Worm (Caenorhabditis elegans) whole organism, young adult: ENCODE data around the gene smim-14.

Experiments used
- B0019.2 ChIP-seq: fragments of 200-800 bp; sonication (Bioruptor generic); conservative IDR thresholded peaks from 2 replicates; pipeline ENCODE4 v1.3.6; 2022; ENCODE audit warnings: missing genetic modification reagents, missing genetic modification characterization, missing compliant biosample characterization
- B0261.1 ChIP-seq: sonication (generic microtip); optimal IDR thresholded peaks from 2 replicates; lab custom pipeline; 2016; ENCODE audit warnings: mild to moderate bottlenecking, missing genetic modification characterization, moderate library complexity, missing compliant biosample characterization
- C17E4.6 ChIP-seq: fragments of 200-800 bp; sonication (Bioruptor generic); IDR thresholded peaks from 2 replicates; pipeline ENCODE4 v1.3.6; 2022; ENCODE audit warnings: missing genetic modification reagents, missing genetic modification characterization, missing compliant biosample characterization
- F49E8.2 ChIP-seq: sonication (generic microtip); optimal IDR thresholded peaks from 3 replicates; lab custom pipeline; 2017; ENCODE audit warnings: missing genetic modification characterization, mild to moderate bottlenecking, missing compliant biosample characterization, antibody characterized with exemption, moderate library complexity; ENCODE audit not compliant: insufficient read depth
- F52B5.7 ChIP-seq: sonication (generic microtip); optimal IDR thresholded peaks from 2 replicates; lab custom pipeline; 2016; ENCODE audit warnings: mild to moderate bottlenecking, missing genetic modification characterization, missing compliant biosample characterization
- F57C9.4 ChIP-seq: sonication (generic microtip); optimal IDR thresholded peaks from 2 replicates; lab custom pipeline; 2017; ENCODE audit warnings: mild to moderate bottlenecking, missing genetic modification characterization, missing compliant biosample characterization
- K11D2.4 ChIP-seq: fragments of 200-800 bp; sonication (Bioruptor generic); IDR thresholded peaks from 2 replicates; pipeline ENCODE4 v1.3.6; 2022; ENCODE audit warnings: missing genetic modification reagents, missing genetic modification characterization, missing compliant biosample characterization
- K12H6.12 ChIP-seq: fragments of 200-800 bp; sonication (Bioruptor generic); optimal IDR thresholded peaks from 2 replicates; lab custom pipeline; 2018; ENCODE audit warnings: mild to moderate bottlenecking, missing genetic modification characterization, missing compliant biosample characterization
- T07F8.4 ChIP-seq: sonication (generic microtip); optimal IDR thresholded peaks from 2 replicates; lab custom pipeline; 2016; ENCODE audit warnings: mild to moderate bottlenecking, missing genetic modification characterization, moderate library complexity, missing compliant biosample characterization
- Y53F4B.3 ChIP-seq: fragments of 200-800 bp; sonication (Bioruptor generic); IDR thresholded peaks from 2 replicates; pipeline ENCODE4 v1.3.6; 2022; ENCODE audit warnings: missing genetic modification reagents, missing genetic modification characterization, missing compliant biosample characterization
- Y79H2A.3 ChIP-seq: fragments of 200-800 bp; sonication (Bioruptor generic); conservative IDR thresholded peaks from 2 replicates; pipeline ENCODE4 v1.3.6; 2022; ENCODE audit warnings: missing genetic modification reagents, missing genetic modification characterization, missing compliant biosample characterization
- Y95B8A.8 ChIP-seq: fragments of 200-800 bp; sonication (Bioruptor generic); IDR thresholded peaks from 2 replicates; pipeline ENCODE4 v1.3.6; 2022; ENCODE audit warnings: missing genetic modification reagents, missing genetic modification characterization, missing compliant biosample characterization
- akir-1 ChIP-seq: fragments of 200-800 bp; sonication (Bioruptor generic); optimal IDR thresholded peaks from 2 replicates; lab custom pipeline; 2018; ENCODE audit warnings: mild to moderate bottlenecking, missing genetic modification characterization, moderate library complexity, missing compliant biosample characterization
- ama-1 ChIP-seq, 3 experiments: fragments of 150-350 bp in 1 of 3; sonication (generic microtip) in 2 of 3; optimal IDR thresholded peaks; 2 replicates each; lab custom pipeline; 2014 to 2018; ENCODE audit warnings: missing biosample characterization in 2 of 3, missing genetic modification characterization in 2 of 3, missing genetic modification reagents in 2 of 3
- atf-7 ChIP-seq: sonication (generic microtip); optimal IDR thresholded peaks from 2 replicates; lab custom pipeline; 2017; ENCODE audit warnings: mild to moderate bottlenecking, missing genetic modification characterization, missing compliant biosample characterization
- attf-3 ChIP-seq: fragments of 200-800 bp; sonication (Bioruptor generic); conservative IDR thresholded peaks from 2 replicates; pipeline ENCODE4 v1.3.6; 2022; ENCODE audit warnings: missing genetic modification reagents, missing genetic modification characterization, missing compliant biosample characterization
- attf-5 ChIP-seq: fragments of 200-800 bp; sonication (Bioruptor generic); optimal IDR thresholded peaks from 2 replicates; lab custom pipeline; 2018; ENCODE audit warnings: mild to moderate bottlenecking, missing genetic modification characterization, missing compliant biosample characterization
- ceh-27 ChIP-seq: fragments of 200-800 bp; sonication (Bioruptor generic); optimal IDR thresholded peaks from 2 replicates; lab custom pipeline; 2018; ENCODE audit warnings: mild to moderate bottlenecking, missing genetic modification characterization, moderate library complexity, missing compliant biosample characterization
- ceh-58 ChIP-seq: fragments of 200-800 bp; sonication (Bioruptor generic); IDR thresholded peaks from 2 replicates; pipeline ENCODE4 v1.3.6; 2022; ENCODE audit warnings: missing genetic modification characterization, missing compliant biosample characterization
- egl-18 ChIP-seq: fragments of 200-800 bp; sonication (Bioruptor generic); IDR thresholded peaks from 2 replicates; pipeline ENCODE4 v1.3.6; 2022; ENCODE audit warnings: missing genetic modification reagents, missing genetic modification characterization, missing compliant biosample characterization
- egl-44 ChIP-seq: fragments of 200-800 bp; sonication (Bioruptor generic); IDR thresholded peaks from 2 replicates; pipeline ENCODE4 v1.3.6; 2022; ENCODE audit warnings: missing genetic modification reagents, missing genetic modification characterization, missing compliant biosample characterization
- ets-4 ChIP-seq: fragments of 200-800 bp; sonication (Bioruptor generic); optimal IDR thresholded peaks from 2 replicates; lab custom pipeline; 2018; ENCODE audit warnings: mild to moderate bottlenecking, missing genetic modification characterization, missing compliant biosample characterization
- gei-17 ChIP-seq: fragments of 200-800 bp; sonication (Bioruptor generic); optimal IDR thresholded peaks from 2 replicates; lab custom pipeline; 2018; ENCODE audit warnings: mild to moderate bottlenecking, missing genetic modification characterization, missing compliant biosample characterization
- him-1 ChIP-seq: sonication (generic microtip); optimal IDR thresholded peaks from 2 replicates; lab custom pipeline; 2016; ENCODE audit warnings: missing genotype, missing genetic modification reagents, missing genetic modification characterization, missing compliant biosample characterization
- hlh-12 ChIP-seq: sonication (generic microtip); optimal IDR thresholded peaks from 2 replicates; lab custom pipeline; 2016; ENCODE audit warnings: missing genetic modification characterization, missing compliant biosample characterization
- hmg-1.2 ChIP-seq: fragments of 200-800 bp; sonication (Bioruptor generic); IDR thresholded peaks from 2 replicates; pipeline ENCODE4 v1.3.6; 2022; ENCODE audit warnings: missing genetic modification reagents, missing genetic modification characterization, missing compliant biosample characterization
- hsf-1 ChIP-seq: fragments of 200-800 bp; sonication (Bioruptor generic); IDR thresholded peaks from 2 replicates; pipeline ENCODE4 v1.3.6; 2022; ENCODE audit warnings: missing genetic modification reagents, missing genetic modification characterization, missing compliant biosample characterization
- let-526 ChIP-seq: fragments of 200-800 bp; sonication (Bioruptor generic); IDR thresholded peaks from 2 replicates; pipeline ENCODE4 v1.3.6; 2022; ENCODE audit warnings: missing genetic modification reagents, missing genetic modification characterization, missing compliant biosample characterization
- lin-35 ChIP-seq, 3 experiments: fragments of 150-350 bp in 2 of 3; sonication (generic microtip) in 1 of 3; optimal IDR thresholded peaks; 2 replicates each; lab custom pipeline; 2014 to 2018; ENCODE audit warnings: missing biosample characterization in 3 of 3, missing genetic modification characterization in 3 of 3, missing genetic modification reagents in 3 of 3
- lin-40 ChIP-seq: sonication (generic microtip); optimal IDR thresholded peaks from 2 replicates; lab custom pipeline; 2016; ENCODE audit warnings: missing genetic modification characterization, mild to moderate bottlenecking, missing compliant biosample characterization, missing genotype, missing genetic modification reagents
- madf-10 ChIP-seq: sonication (generic microtip); optimal IDR thresholded peaks from 2 replicates; lab custom pipeline; 2016; ENCODE audit warnings: mild to moderate bottlenecking, missing genetic modification characterization, missing compliant biosample characterization
- madf-3 ChIP-seq: fragments of 200-800 bp; sonication (Bioruptor generic); IDR thresholded peaks from 2 replicates; pipeline ENCODE4 v1.3.6; 2022; ENCODE audit warnings: missing genetic modification reagents, missing genetic modification characterization, missing compliant biosample characterization
- madf-8 ChIP-seq: fragments of 200-800 bp; sonication (Bioruptor generic); conservative IDR thresholded peaks from 2 replicates; pipeline ENCODE4 v1.3.6; 2022; ENCODE audit warnings: missing genetic modification reagents, missing genetic modification characterization, missing compliant biosample characterization
- mcd-1 ChIP-seq: fragments of 200-800 bp; sonication (Bioruptor generic); IDR thresholded peaks from 2 replicates; pipeline ENCODE4 v1.3.6; 2022; ENCODE audit warnings: missing genetic modification reagents, missing genetic modification characterization, missing compliant biosample characterization
- mel-28 ChIP-seq: sonication (generic microtip); optimal IDR thresholded peaks from 2 replicates; lab custom pipeline; 2016; ENCODE audit warnings: borderline replicate concordance, mild to moderate bottlenecking, missing genetic modification characterization, missing compliant biosample characterization
- nhr-27 ChIP-seq: fragments of 200-800 bp; sonication (Bioruptor generic); optimal IDR thresholded peaks from 2 replicates; lab custom pipeline; 2018; ENCODE audit warnings: mild to moderate bottlenecking, missing genetic modification characterization, moderate library complexity, missing compliant biosample characterization
- nhr-90 ChIP-seq: sonication (generic microtip); optimal IDR thresholded peaks from 2 replicates; lab custom pipeline; 2016; ENCODE audit warnings: missing genotype, mild to moderate bottlenecking, missing genetic modification characterization, missing compliant biosample characterization
- pbrm-1 ChIP-seq: fragments of 200-800 bp; sonication (Bioruptor generic); IDR thresholded peaks from 2 replicates; pipeline ENCODE4 v1.3.6; 2022; ENCODE audit warnings: missing genetic modification reagents, missing genetic modification characterization, missing compliant biosample characterization
- rpc-1 ChIP-seq, 2 experiments: fragments of 150-350 bp in 1 of 2; sonication (generic microtip) in 1 of 2; optimal IDR thresholded peaks; 2 replicates each; lab custom pipeline; 2014 to 2018; ENCODE audit warnings: missing biosample characterization in 1 of 2, missing genetic modification characterization in 1 of 2, missing genetic modification reagents in 1 of 2, missing genotype in 1 of 2
- sdz-38 ChIP-seq: sonication (generic microtip); optimal IDR thresholded peaks from 2 replicates; lab custom pipeline; 2016; ENCODE audit warnings: missing genotype, missing genetic modification characterization, missing compliant biosample characterization
- snpc-1.1 ChIP-seq: sonication (generic microtip); optimal IDR thresholded peaks from 2 replicates; lab custom pipeline; 2017; ENCODE audit warnings: missing genetic modification characterization, mild to moderate bottlenecking, missing compliant biosample characterization, antibody characterized with exemption, moderate library complexity, missing genotype, missing genetic modification reagents; ENCODE audit not compliant: insufficient read depth
- snpc-1.3 ChIP-seq: sonication (generic microtip); optimal IDR thresholded peaks from 2 replicates; lab custom pipeline; 2017; ENCODE audit warnings: missing genetic modification characterization, mild to moderate bottlenecking, missing compliant biosample characterization, antibody characterized with exemption, moderate library complexity, missing genotype, missing genetic modification reagents; ENCODE audit not compliant: insufficient read depth
- unc-130 ChIP-seq: sonication (generic microtip); optimal IDR thresholded peaks from 2 replicates; lab custom pipeline; 2016; ENCODE audit warnings: missing genetic modification reagents, missing genetic modification characterization, missing compliant biosample characterization
- unc-62 ChIP-seq: fragments of 150-350 bp; optimal IDR thresholded peaks from 2 replicates; lab custom pipeline; 2014; ENCODE audit warnings: missing biosample characterization, missing genetic modification reagents, missing genetic modification characterization
- zim-3 ChIP-seq: sonication (generic microtip); optimal IDR thresholded peaks from 2 replicates; lab custom pipeline; 2017; ENCODE audit warnings: mild to moderate bottlenecking, missing genetic modification characterization, moderate library complexity, missing compliant biosample characterization
- ztf-18 ChIP-seq: sonication (generic microtip); optimal IDR thresholded peaks from 2 replicates; lab custom pipeline; 2016; ENCODE audit warnings: missing genotype, mild to moderate bottlenecking, missing genetic modification characterization, missing compliant biosample characterization
- ztf-22 ChIP-seq: fragments of 200-800 bp; sonication (Bioruptor generic); optimal IDR thresholded peaks from 2 replicates; lab custom pipeline; 2018; ENCODE audit warnings: mild to moderate bottlenecking, missing genetic modification characterization, moderate library complexity, missing compliant biosample characterization
- ztf-6 ChIP-seq: fragments of 200-800 bp; sonication (Bioruptor generic); IDR thresholded peaks from 2 replicates; pipeline ENCODE4 v1.3.6; 2022; ENCODE audit warnings: missing genetic modification reagents, missing genetic modification characterization, missing compliant biosample characterization

Gene smim-14

DNA sequence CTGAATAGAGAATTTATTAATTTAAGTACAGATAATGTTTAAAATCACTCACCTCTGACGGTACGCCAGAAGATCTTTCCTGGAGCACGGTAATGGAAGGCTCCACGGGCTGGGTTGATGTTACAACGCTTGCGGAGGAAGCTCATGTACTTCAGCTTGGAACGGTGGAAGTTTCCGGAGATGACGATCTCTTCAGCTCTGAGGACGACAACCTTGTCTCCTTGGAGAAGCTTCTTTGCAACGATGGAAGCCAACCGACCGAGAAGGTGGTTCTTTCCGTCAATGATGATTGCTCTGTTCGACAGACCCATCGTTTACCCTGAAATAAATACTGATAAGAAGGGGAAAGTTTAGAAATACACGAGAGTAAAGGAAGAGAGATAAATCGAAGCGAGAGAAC lies 33.7 kb upstream of the smim-14 start, which contains the start of gene rpl-16 (continued):
- TF ChIP-seq pbrm-1 (GFP tag; lab: Robert Waterston, UW) (peak; percentile 31), lin-40 (tag; lab: Kevin White, UChicago) (no peak), ztf-22 (GFP tag; lab: Kevin White, UChicago) (no peak), let-526 (GFP tag; lab: Robert Waterston, UW) (no peak), T07F8.4 (tag; lab: Kevin White, UChicago) (no peak), gei-17 (GFP tag; lab: Kevin White, UChicago) (no peak), attf-5 (GFP tag; lab: Kevin White, UChicago) (no peak), C17E4.6 (no peak), rpc-1 (optimal IDR thresholded peaks at IDR 0.05; lab: Kevin White, UChicago) (no peak), rpc-1 (tag; optimal IDR thresholded peaks at IDR 0.05; lab: Kevin White, UChicago) (no peak), ztf-6 (no peak), K12H6.12 (no peak), F52B5.7 (tag; lab: Kevin White, UChicago) (no peak), Y79H2A.3 (GFP tag; lab: Robert Waterston, UW) (no peak), K11D2.4 (GFP tag; lab: Robert Waterston, UW) (no peak), unc-130 (no peak), akir-1 (GFP tag; lab: Kevin White, UChicago) (no peak), ztf-18 (no peak), attf-3 (GFP tag; lab: Robert Waterston, UW) (no peak), snpc-1.3 (tag; lab: Kevin White, UChicago) (no peak), nhr-90 (tag; lab: Kevin White, UChicago) (no peak), ama-1 (optimal IDR thresholded peaks at IDR 0.05; lab: Kevin White, UChicago) (no peak), ama-1 (GFP tag; optimal IDR thresholded peaks at IDR 0.05; lab: Kevin White, UChicago) (peak in 1 of 2 experiments; percentile 67), snpc-1.1 (tag; lab: Kevin White, UChicago) (no peak), F57C9.4 (no peak), mel-28 (tag; lab: Kevin White, UChicago) (no peak), hmg-1.2 (GFP tag; lab: Robert Waterston, UW) (peak; percentile 17; the same call in 1 of the 2 replicates), F49E8.2 (peak; percentile 38), lin-35 (GFP tag; optimal IDR thresholded peaks at IDR 0.05; lab: Kevin White, UChicago) (no peak), hlh-12 (tag; lab: Kevin White, UChicago) (no peak), egl-18 (peak; percentile 62; the same call in 1 of the 2 replicates), him-1 (tag; lab: Kevin White, UChicago) (no peak), atf-7 (no peak), madf-3 (GFP tag; lab: Robert Waterston, UW) (no peak), ceh-58 (GFP tag; lab: Robert Waterston, UW) (no peak), Y53F4B.3 (GFP tag; lab: Robert Waterston, UW) (no peak), madf-10 (tag; lab: Kevin White, UChicago) (no peak), zim-3 (tag; lab: Kevin White, UChicago) (no peak), B0019.2 (GFP tag; lab: Robert Waterston, UW) (no peak), unc-62 (GFP tag; lab: Kevin White, UChicago) (no peak), nhr-27 (tag; lab: Kevin White, UChicago) (no peak), madf-8 (GFP tag; lab: Robert Waterston, UW) (no peak), hsf-1 (GFP tag; lab: Robert Waterston, UW) (peak; percentile 66; the same call in 1 of the 2 replicates), egl-44 (GFP tag; lab: Robert Waterston, UW) (no peak), mcd-1 (GFP tag; lab: Robert Waterston, UW) (peak; percentile 46), ets-4 (GFP tag; lab: Kevin White, UChicago) (no peak), Y95B8A.8 (GFP tag; lab: Robert Waterston, UW) (no peak), ceh-27 (GFP tag; lab: Kevin White, UChicago) (no peak), sdz-38 (no peak), B0261.1 (tag; lab: Kevin White, UChicago) (no peak)
